Fruit fly (Drosophila melanogaster) whole organism, embryonic: ENCODE results near the gene shakB.

ENCODE experiments used
- Antp ChIP-seq: fragments of 200-800 bp; sonication (Bioruptor generic); optimal IDR thresholded peaks from 3 replicates; lab custom pipeline; 2016; ENCODE audit warnings: missing biosample characterization, missing genetic modification characterization
- B-H2 ChIP-seq: fragments of 200-800 bp; sonication (Bioruptor generic); optimal IDR thresholded peaks from 2 replicates; lab custom pipeline; 2018; ENCODE audit warnings: missing biosample characterization, mild to moderate bottlenecking, missing genetic modification characterization
- CG10267 ChIP-seq: fragments of 200-800 bp; sonication (Bioruptor generic); optimal IDR thresholded peaks from 2 replicates; lab custom pipeline; 2018; ENCODE audit warnings: missing biosample characterization, mild to moderate bottlenecking, missing genetic modification characterization, moderate library complexity
- CG10366 ChIP-seq: fragments of 200-800 bp; sonication (Bioruptor generic); IDR thresholded peaks from 2 replicates; pipeline ENCODE4 v1.3.6; 2022; ENCODE audit warnings: missing biosample characterization, missing genetic modification characterization
- CG12219 ChIP-seq: fragments of 200-800 bp; sonication (Bioruptor generic); optimal IDR thresholded peaks from 3 replicates; lab custom pipeline; 2018; ENCODE audit warnings: missing biosample characterization, mild to moderate bottlenecking, missing genetic modification characterization
- CG13123 ChIP-seq: fragments of 200-800 bp; sonication (Bioruptor generic); optimal IDR thresholded peaks from 2 replicates; lab custom pipeline; 2016; ENCODE audit warnings: missing biosample characterization, missing genetic modification characterization
- CG14050 ChIP-seq: fragments of 200-800 bp; sonication (Bioruptor generic); IDR thresholded peaks from 3 replicates; pipeline ENCODE4 v1.3.6; 2022; ENCODE audit warnings: missing biosample characterization, missing genetic modification characterization
- CG14710 ChIP-seq: fragments of 200-800 bp; sonication (Bioruptor generic); optimal IDR thresholded peaks from 3 replicates; lab custom pipeline; 2019; ENCODE audit warnings: missing biosample characterization, mild to moderate bottlenecking, missing genetic modification characterization, moderate library complexity
- CG18011 ChIP-seq: fragments of 200-800 bp; sonication (Bioruptor generic); optimal IDR thresholded peaks from 2 replicates; lab custom pipeline; 2017; ENCODE audit warnings: missing biosample characterization, missing genetic modification characterization, mild to moderate bottlenecking, moderate library complexity, missing genotype
- CG18476 ChIP-seq: fragments of 200-800 bp; sonication (Bioruptor generic); optimal IDR thresholded peaks from 2 replicates; lab custom pipeline; 2016; ENCODE audit warnings: missing biosample characterization, mild to moderate bottlenecking, missing genetic modification characterization
- CG18764 ChIP-seq: fragments of 200-800 bp; sonication (Bioruptor generic); optimal IDR thresholded peaks from 3 replicates; lab custom pipeline; 2016; ENCODE audit warnings: missing biosample characterization, missing genetic modification characterization
- CG2199 ChIP-seq: fragments of 200-800 bp; sonication (Bioruptor generic); IDR thresholded peaks from 3 replicates; pipeline ENCODE4 v1.3.6; 2022; ENCODE audit warnings: missing biosample characterization, missing genetic modification characterization
- CG2678 ChIP-seq: fragments of 200-800 bp; sonication (Bioruptor generic); optimal IDR thresholded peaks from 3 replicates; lab custom pipeline; 2019; ENCODE audit warnings: missing biosample characterization, mild to moderate bottlenecking, missing genetic modification characterization, moderate library complexity
- CG31388 ChIP-seq: fragments of 200-800 bp; sonication (Bioruptor generic); optimal IDR thresholded peaks from 2 replicates; lab custom pipeline; 2016; ENCODE audit warnings: missing biosample characterization, missing genetic modification characterization
- CG3995 ChIP-seq: fragments of 200-800 bp; sonication (Bioruptor generic); optimal IDR thresholded peaks from 3 replicates; lab custom pipeline; 2016; ENCODE audit warnings: missing biosample characterization, missing genetic modification characterization
- CG4328 ChIP-seq: fragments of 200-800 bp; sonication (Bioruptor generic); optimal IDR thresholded peaks from 3 replicates; lab custom pipeline; 2017; ENCODE audit warnings: missing biosample characterization, missing genetic modification reagents, missing genetic modification characterization
- CG4707 ChIP-seq: fragments of 200-800 bp; sonication (Bioruptor generic); optimal IDR thresholded peaks from 2 replicates; lab custom pipeline; 2018; ENCODE audit warnings: missing biosample characterization, mild to moderate bottlenecking, missing genetic modification characterization, moderate library complexity
- CG7271 ChIP-seq: fragments of 200-800 bp; sonication (Bioruptor generic); optimal IDR thresholded peaks from 2 replicates; lab custom pipeline; 2018; ENCODE audit warnings: missing biosample characterization, mild to moderate bottlenecking, missing genetic modification characterization, moderate library complexity
- CG9797 ChIP-seq: fragments of 200-800 bp; sonication (Bioruptor generic); optimal IDR thresholded peaks from 3 replicates; lab custom pipeline; 2018; ENCODE audit warnings: missing biosample characterization, mild to moderate bottlenecking, missing genetic modification characterization
- CG9932 ChIP-seq: fragments of 200-800 bp; sonication (Bioruptor generic); IDR thresholded peaks from 2 replicates; pipeline ENCODE4 v1.3.6; 2022; ENCODE audit warnings: missing biosample characterization, missing genetic modification characterization
- CTCF ChIP-seq: fragments of 200-800 bp; sonication (Bioruptor generic); optimal IDR thresholded peaks from 2 replicates; lab custom pipeline; 2017; ENCODE audit warnings: missing biosample characterization, mild to moderate bottlenecking, missing genetic modification characterization, moderate library complexity
- D ChIP-seq, 2 experiments: fragments of 200-800 bp in 1 of 2; fragments of >200 bp in 1 of 2; sonication (Bioruptor generic) in 1 of 2; optimal IDR thresholded peaks; 2 replicates in 1 of 2; 3 replicates in 1 of 2; lab custom pipeline; 2017; ENCODE audit warnings: mild to moderate bottlenecking in 1 of 2, missing biosample characterization in 1 of 2, missing genetic modification characterization in 1 of 2, missing genetic modification reagents in 1 of 2
- Ets65A ChIP-seq: fragments of 200-800 bp; sonication (Bioruptor generic); peaks from one replicate; lab custom pipeline; 2016; ENCODE audit warnings: missing biosample characterization, missing genetic modification characterization
- Kr ChIP-seq: fragments of 200-800 bp; sonication (Bioruptor generic); optimal IDR thresholded peaks from 2 replicates; lab custom pipeline; 2017; ENCODE audit warnings: missing biosample characterization, mild to moderate bottlenecking, missing genetic modification characterization
- Sin3A ChIP-seq: fragments of >200 bp; optimal IDR thresholded peaks from 2 replicates; lab custom pipeline; 2018
- Tbp ChIP-seq: fragments of >200 bp; optimal IDR thresholded peaks from 2 replicates; lab custom pipeline; 2018; ENCODE audit warnings: missing biosample characterization, missing genetic modification characterization
- Usf ChIP-seq: fragments of 200-800 bp; sonication (Bioruptor generic); optimal IDR thresholded peaks from 2 replicates; lab custom pipeline; 2017; ENCODE audit warnings: missing genotype, missing biosample characterization, missing genetic modification characterization
- bcd ChIP-seq: fragments of 200-800 bp; sonication (Bioruptor generic); optimal IDR thresholded peaks from 2 replicates; lab custom pipeline; 2017; ENCODE audit warnings: missing biosample characterization, mild to moderate bottlenecking, missing genetic modification characterization
- cwo ChIP-seq: fragments of 200-800 bp; sonication (Bioruptor generic); optimal IDR thresholded peaks from 3 replicates; lab custom pipeline; 2017; ENCODE audit warnings: missing biosample characterization, missing genetic modification characterization, mild to moderate bottlenecking, moderate library complexity, missing genetic modification reagents
- dmrt11E ChIP-seq: fragments of 200-800 bp; sonication (Bioruptor generic); optimal IDR thresholded peaks from 3 replicates; lab custom pipeline; 2018; ENCODE audit warnings: missing biosample characterization, mild to moderate bottlenecking, missing genetic modification characterization, moderate library complexity
- fd102C ChIP-seq: fragments of 200-800 bp; sonication (Bioruptor generic); optimal IDR thresholded peaks from 2 replicates; lab custom pipeline; 2018; ENCODE audit warnings: missing biosample characterization, mild to moderate bottlenecking, missing genetic modification characterization, moderate library complexity
- gsb ChIP-seq: fragments of 200-800 bp; sonication (Bioruptor generic); IDR thresholded peaks from 2 replicates; pipeline ENCODE4 v1.3.6; 2022; ENCODE audit warnings: missing biosample characterization, missing genetic modification characterization
- hkb ChIP-seq, 2 experiments: fragments of 200-800 bp in 1 of 2; fragments of >200 bp in 1 of 2; sonication (Bioruptor generic) in 1 of 2; IDR thresholded peaks in 1 of 2; optimal IDR thresholded peaks in 1 of 2; 2 replicates each; pipeline versions ENCODE4 v1.3.6 to Lab custom; 2017 to 2022; ENCODE audit warnings: missing biosample characterization in 1 of 2, missing genetic modification characterization in 1 of 2
- lov ChIP-seq, 2 experiments: fragments of 200-800 bp in 1 of 2; fragments of >200 bp in 1 of 2; sonication (Bioruptor generic) in 1 of 2; IDR thresholded peaks in 1 of 2; optimal IDR thresholded peaks in 1 of 2; 2 replicates in 1 of 2; 3 replicates in 1 of 2; pipeline versions ENCODE4 v1.3.6 to Lab custom; 2017 to 2022; ENCODE audit warnings: missing biosample characterization in 1 of 2, missing genetic modification characterization in 1 of 2
- mam ChIP-seq: fragments of 200-800 bp; sonication (Bioruptor generic); optimal IDR thresholded peaks from 3 replicates; lab custom pipeline; 2016; ENCODE audit warnings: missing biosample characterization, missing genetic modification characterization
- org-1 ChIP-seq: fragments of 200-800 bp; sonication (Bioruptor generic); optimal IDR thresholded peaks from 2 replicates; lab custom pipeline; 2017; ENCODE audit warnings: missing biosample characterization, missing genetic modification characterization
- prd ChIP-seq, 3 experiments: fragments of >200 bp in 2 of 3; fragments of 200-800 bp in 1 of 3; sonication (Bioruptor generic) in 1 of 3; optimal IDR thresholded peaks in 2 of 3; IDR thresholded peaks in 1 of 3; 2 replicates in 2 of 3; 3 replicates in 1 of 3; pipeline versions ENCODE4 v1.3.6 to Lab custom; 2017 to 2022; ENCODE audit warnings: missing biosample characterization in 1 of 3, missing genetic modification characterization in 1 of 3
- pum ChIP-seq: fragments of 200-800 bp; sonication (Bioruptor generic); optimal IDR thresholded peaks from 2 replicates; lab custom pipeline; 2016; ENCODE audit warnings: missing biosample characterization, missing genetic modification characterization
- row ChIP-seq: fragments of 200-800 bp; sonication (Bioruptor generic); IDR thresholded peaks from 3 replicates; pipeline ENCODE4 v1.3.6; 2022; ENCODE audit warnings: missing biosample characterization, missing genetic modification characterization
- salm ChIP-seq: fragments of 200-800 bp; sonication (Bioruptor generic); optimal IDR thresholded peaks from 2 replicates; lab custom pipeline; 2018; ENCODE audit warnings: missing biosample characterization, mild to moderate bottlenecking, missing genetic modification characterization
- slp2 ChIP-seq: fragments of 200-800 bp; sonication (Bioruptor generic); optimal IDR thresholded peaks from 2 replicates; lab custom pipeline; 2016; ENCODE audit warnings: missing biosample characterization, missing genetic modification characterization
- sna ChIP-seq: fragments of 200-800 bp; sonication (Bioruptor generic); IDR thresholded peaks from 2 replicates; pipeline ENCODE4 v1.3.6; 2022; ENCODE audit warnings: missing biosample characterization, missing genetic modification characterization; ENCODE audit not compliant: partially characterized antibody
- unpg ChIP-seq: fragments of 200-800 bp; sonication (Bioruptor generic); optimal IDR thresholded peaks from 3 replicates; lab custom pipeline; 2018; ENCODE audit warnings: missing biosample characterization, mild to moderate bottlenecking, missing genetic modification characterization, moderate library complexity
- vvl ChIP-seq: fragments of 200-800 bp; sonication (Bioruptor generic); IDR thresholded peaks from 2 replicates; pipeline ENCODE4 v1.3.6; 2022; ENCODE audit warnings: missing biosample characterization, missing genetic modification characterization
- z ChIP-seq: fragments of 200-800 bp; sonication (Bioruptor generic); IDR thresholded peaks from 3 replicates; pipeline ENCODE4 v1.3.6; 2022; ENCODE audit warnings: missing biosample characterization, missing genetic modification characterization
- zf30C ChIP-seq: fragments of 200-800 bp; sonication (Bioruptor generic); optimal IDR thresholded peaks from 3 replicates; lab custom pipeline; 2018; ENCODE audit warnings: missing biosample characterization, mild to moderate bottlenecking, missing genetic modification characterization

shakB gene

dm6 chrX:20760444-20760843 lies 166.4 kb downstream of the shakB start (continued):
- TF ChIP-seq Ets65A (GFP tag; lab: Kevin White, UChicago), result peak; percentile 98
- peak; percentile 74 for TF ChIP-seq slp2 (GFP tag; lab: Kevin White, UChicago)
- peak; percentile 22 for TF ChIP-seq CG7271 (tag; lab: Kevin White, UChicago)
- TF ChIP-seq CG4328 (GFP tag; lab: Kevin White, UChicago), result peak; percentile 64
- TF ChIP-seq CG9932, result peak; percentile 85
- peak; percentile 67 for TF ChIP-seq bcd
- TF ChIP-seq CG2199 (GFP tag; lab: Robert Waterston, UW), result 0 out of 3 replicates have a peak, but pooled peaks have one; percentile 43
- no peak for TF ChIP-seq CG3995 (GFP tag; lab: Kevin White, UChicago)
- peak; percentile 67 for TF ChIP-seq CG14710 (tag; lab: Kevin White, UChicago)
- TF ChIP-seq CG2678 (tag; lab: Kevin White, UChicago), result no peak
- no peak for TF ChIP-seq D (optimal IDR thresholded peaks at IDR 0.05; lab: Kevin White, UChicago)
- TF ChIP-seq D (GFP tag; optimal IDR thresholded peaks at IDR 0.05; lab: Kevin White, UChicago), result peak; percentile 56
- peak; percentile 47 for TF ChIP-seq CG4707 (GFP tag; lab: Kevin White, UChicago)
- peak; percentile 94 for TF ChIP-seq sna
- TF ChIP-seq Antp, result peak; percentile 70
- TF ChIP-seq hkb (optimal IDR thresholded peaks at IDR 0.05; lab: Kevin White, UChicago), result peak; percentile 76
- no peak; the same call in 1 of the 2 replicates for TF ChIP-seq hkb (GFP tag; IDR thresholded peaks at IDR 0.05; lab: Robert Waterston, UW)
- peak; percentile 50 for TF ChIP-seq CG18476 (GFP tag; lab: Kevin White, UChicago)
- peak; percentile 40; the same call in 1 of the 3 replicates for TF ChIP-seq row (GFP tag; lab: Robert Waterston, UW)
- peak; percentile 99 for TF ChIP-seq CTCF (GFP tag; lab: Kevin White, UChicago)
- TF ChIP-seq CG9797 (GFP tag; lab: Kevin White, UChicago), result peak; percentile 39
- TF ChIP-seq cwo (GFP tag; lab: Kevin White, UChicago), result peak; percentile 7
- TF ChIP-seq Kr, result no peak
- TF ChIP-seq org-1 (GFP tag; lab: Kevin White, UChicago), result peak; percentile 53
- peak; percentile 56 for TF ChIP-seq pum (GFP tag; lab: Kevin White, UChicago)
- TF ChIP-seq mam (GFP tag; lab: Kevin White, UChicago), result peak; percentile 72
- peak; percentile 74 for TF ChIP-seq B-H2 (GFP tag; lab: Kevin White, UChicago)
- no peak for TF ChIP-seq Sin3A
- TF ChIP-seq salm, result no peak
- peak; percentile 79 for TF ChIP-seq dmrt11E
- no peak for TF ChIP-seq Tbp (GFP tag; lab: Kevin White, UChicago)
- TF ChIP-seq unpg (GFP tag; lab: Kevin White, UChicago), result peak; percentile 71
- peak; percentile 80 for TF ChIP-seq CG18764 (GFP tag; lab: Kevin White, UChicago)
- peak; percentile 68 for TF ChIP-seq CG10366 (GFP tag; lab: Robert Waterston, UW)
- peak; percentile 27 for TF ChIP-seq fd102C (GFP tag; lab: Kevin White, UChicago)
- no peak for TF ChIP-seq prd (optimal IDR thresholded peaks at IDR 0.05; lab: Kevin White, UChicago)
- TF ChIP-seq prd (GFP tag; IDR thresholded peaks at IDR 0.05; lab: Robert Waterston, UW), result no peak; the same call in none of the 3 replicates
- no peak for TF ChIP-seq lov (optimal IDR thresholded peaks at IDR 0.05; lab: Kevin White, UChicago)
- peak; percentile 55; the same call in 1 of the 3 replicates for TF ChIP-seq lov (GFP tag; IDR thresholded peaks at IDR 0.05; lab: Robert Waterston, UW)
- no peak for TF ChIP-seq zf30C (GFP tag; lab: Kevin White, UChicago)
- peak; percentile 66 for TF ChIP-seq gsb (GFP tag; lab: Robert Waterston, UW)
- TF ChIP-seq CG14050 (GFP tag; lab: Robert Waterston, UW), result peak; percentile 53; the same call in 2 of the 3 replicates
- peak; percentile 64 for TF ChIP-seq CG13123 (GFP tag; lab: Kevin White, UChicago)
- peak; percentile 85 for TF ChIP-seq vvl
- no peak for TF ChIP-seq z (GFP tag; lab: Robert Waterston, UW)
- TF ChIP-seq CG10267 (tag; lab: Kevin White, UChicago), result peak; percentile 73
- peak; percentile 22 for TF ChIP-seq CG31388 (GFP tag; lab: Kevin White, UChicago)
- peak; percentile 35 for TF ChIP-seq Usf
- TF ChIP-seq CG18011, result peak; percentile 30
- peak; percentile 53 for TF ChIP-seq CG12219
